Worm (Caenorhabditis elegans) whole organism, early embryonic: ENCODE measurements around the gene srn-1.

Experiments used
- B0310.2 ChIP-seq: sonication (generic microtip); optimal IDR thresholded peaks from 2 replicates; lab custom pipeline; 2016; ENCODE audit warnings: mild to moderate bottlenecking, missing genetic modification characterization, missing compliant biosample characterization
- aly-1 ChIP-seq: sonication (generic microtip); optimal IDR thresholded peaks from 2 replicates; lab custom pipeline; 2016; ENCODE audit warnings: missing genetic modification characterization, missing compliant biosample characterization
- ama-1 ChIP-seq: fragments of 150-350 bp; optimal IDR thresholded peaks from 2 replicates; lab custom pipeline; 2014
- ceh-36 ChIP-seq: sonication (generic microtip); optimal IDR thresholded peaks from 2 replicates; lab custom pipeline; 2016; ENCODE audit warnings: missing genetic modification characterization, inconsistent platforms, missing compliant biosample characterization
- hmg-4 ChIP-seq: fragments of 200-800 bp; sonication (Bioruptor generic); optimal IDR thresholded peaks from 2 replicates; lab custom pipeline; 2018; ENCODE audit warnings: mild to moderate bottlenecking, missing genetic modification characterization, missing compliant biosample characterization
- tbx-37 ChIP-seq: fragments of 200-800 bp; sonication (Bioruptor generic); conservative IDR thresholded peaks from 2 replicates; pipeline ENCODE4 v1.3.6; 2022; ENCODE audit warnings: missing genetic modification reagents, missing genetic modification characterization, missing compliant biosample characterization

- no peak for TF ChIP-seq hmg-4 (GFP tag; lab: Kevin White, UChicago)
- TF ChIP-seq ama-1 (lab: Kevin White, UChicago) = no peak
- no peak for TF ChIP-seq ceh-36 (tag; lab: Kevin White, UChicago)
- TF ChIP-seq B0310.2 (tag; lab: Kevin White, UChicago) = no peak
- no peak for TF ChIP-seq aly-1 (tag; lab: Kevin White, UChicago)
- no peak for TF ChIP-seq tbx-37 (GFP tag; lab: Robert Waterston, UW)
These were observed 45.4 kb upstream of the srn-1 start, which contains the start of gene T28C12.1 for ce11 chrV:6331607-6332006.
